Worm (Caenorhabditis elegans): Measurements from ENCODE around the gene T23F6.2.

- TF ChIP-seq ama-1 (optimal IDR thresholded peaks at IDR 0.05) (no peak), B0310.2 (tag; optimal IDR thresholded peaks at IDR 0.05) (no peak)
These were observed 22.3 kb upstream of the T23F6.2 start for ce11 chrIV:12698880-12699279.
